Fruit fly (Drosophila melanogaster) whole organism, wandering third instar larva: ENCODE measurements around the gene CG6830.

Source experiments
- CG9705 ChIP-seq: fragments of 200-800 bp; sonication (Bioruptor generic); optimal IDR thresholded peaks from 2 replicates; lab custom pipeline; 2018; ENCODE audit warnings: missing biosample characterization, mild to moderate bottlenecking, missing genetic modification characterization
- CrebA ChIP-seq: fragments of 200-800 bp; sonication (Bioruptor generic); optimal IDR thresholded peaks from 2 replicates; lab custom pipeline; 2016; ENCODE audit warnings: missing biosample characterization, mild to moderate bottlenecking, missing genetic modification characterization, borderline replicate concordance
- OdsH ChIP-seq: fragments of 200-800 bp; sonication (Bioruptor generic); optimal IDR thresholded peaks from 2 replicates; lab custom pipeline; 2016; ENCODE audit warnings: missing biosample characterization, mild to moderate bottlenecking, missing genetic modification characterization
- Rel ChIP-seq, 2 experiments: fragments of 200-800 bp; sonication (Bioruptor generic) in 1 of 2; optimal IDR thresholded peaks; 2 replicates in 1 of 2; 3 replicates in 1 of 2; lab custom pipeline; 2016 to 2019; ENCODE audit warnings: mild to moderate bottlenecking in 2 of 2, missing biosample characterization in 2 of 2, missing genetic modification characterization in 2 of 2, moderate library complexity in 1 of 2
- Vsx2 ChIP-seq: fragments of 200-300, 225-300 bp; sonication (Bioruptor generic); optimal IDR thresholded peaks from 2 replicates; lab custom pipeline; 2018; ENCODE audit warnings: missing biosample characterization, missing genetic modification characterization; ENCODE audit not compliant: partially characterized antibody
- dsf ChIP-seq: sonication (Bioruptor generic); optimal IDR thresholded peaks from 2 replicates; lab custom pipeline; 2016; ENCODE audit warnings: missing biosample characterization, missing genetic modification characterization, borderline replicate concordance
- psq ChIP-seq: fragments of 200-800 bp; sonication (Bioruptor generic); optimal IDR thresholded peaks from 3 replicates; lab custom pipeline; 2017; ENCODE audit warnings: missing biosample characterization, mild to moderate bottlenecking, missing genetic modification characterization, moderate library complexity

dm6 chr3R:11688055-11688454, 3.9 kb upstream of the CG6830 start, which contains the start of gene CG6834:
- TF ChIP-seq OdsH (GFP tag; lab: Kevin White, UChicago) = no peak
- no peak for TF ChIP-seq CG9705
- no peak for TF ChIP-seq CrebA (GFP tag; lab: Kevin White, UChicago)
- TF ChIP-seq psq = no peak
- TF ChIP-seq Vsx2 = no peak
- TF ChIP-seq Rel (GFP tag; optimal IDR thresholded peaks at IDR 0.05; lab: Kevin White, UChicago) = no peak
- no peak for TF ChIP-seq Rel (tag; optimal IDR thresholded peaks at IDR 0.05; lab: Kevin White, UChicago)
- no peak for TF ChIP-seq dsf
